Fruit fly (Drosophila melanogaster): Measurements from ENCODE around the gene Tm2.

dm6 chr3R:15350993-15351426 lies 41.0 kb downstream of the Tm2 start, which contains the start of the genes Trs33 and Tmtc4:
- TF ChIP-seq usp (GFP tag; optimal IDR thresholded peaks at IDR 0.05) (no peak), psq (optimal IDR thresholded peaks at IDR 0.05) (no peak), Dll (optimal IDR thresholded peaks at IDR 0.05) (no peak)
